Fruit fly (Drosophila melanogaster) whole organism, prepupa: ENCODE measurements around the gene CG42237.

Experiments
- Blimp-1 ChIP-seq: fragments of 200-800 bp; sonication (Bioruptor generic); optimal IDR thresholded peaks from 3 replicates; lab custom pipeline; 2017; ENCODE audit warnings: missing biosample characterization, missing genetic modification characterization, mild to moderate bottlenecking, moderate library complexity, missing genetic modification reagents
- CG10631 ChIP-seq: fragments of 200-800 bp; sonication (Bioruptor generic); optimal IDR thresholded peaks from 2 replicates; lab custom pipeline; 2016; ENCODE audit warnings: missing biosample characterization, missing genetic modification characterization
- CG11294 ChIP-seq: fragments of 200-800 bp; sonication (Bioruptor generic); IDR thresholded peaks from 2 replicates; pipeline ENCODE4 v1.3.6; 2022; ENCODE audit warnings: missing biosample characterization, missing genetic modification characterization
- CG11762 ChIP-seq: fragments of 200-800 bp; sonication (Bioruptor generic); optimal IDR thresholded peaks from 3 replicates; lab custom pipeline; 2016; ENCODE audit warnings: missing biosample characterization, missing genetic modification characterization; ENCODE audit not compliant: insufficient read depth
- CG15336 ChIP-seq: fragments of 200-800 bp; sonication (Bioruptor generic); IDR thresholded peaks from 2 replicates; pipeline ENCODE4 v1.3.6; 2022; ENCODE audit warnings: missing biosample characterization, missing genetic modification characterization
- CG16779 ChIP-seq: fragments of 200-800 bp; sonication (Bioruptor generic); optimal IDR thresholded peaks from 3 replicates; lab custom pipeline; 2017; ENCODE audit warnings: missing biosample characterization, mild to moderate bottlenecking, missing genetic modification characterization
- CG31627 ChIP-seq: fragments of 200-800 bp; sonication (Bioruptor generic); optimal IDR thresholded peaks from 3 replicates; lab custom pipeline; 2016; ENCODE audit warnings: missing biosample characterization, missing genetic modification characterization
- CG32006 ChIP-seq: fragments of 200-800 bp; sonication (Bioruptor generic); optimal IDR thresholded peaks from 3 replicates; lab custom pipeline; 2017; ENCODE audit warnings: missing biosample characterization, mild to moderate bottlenecking, missing genetic modification characterization
- CG34406 ChIP-seq: fragments of 200-800 bp; sonication (Bioruptor generic); optimal IDR thresholded peaks from 3 replicates; lab custom pipeline; 2016; ENCODE audit warnings: missing biosample characterization, missing genetic modification characterization
- CG3919 ChIP-seq: fragments of 200-800 bp; sonication (Bioruptor generic); optimal IDR thresholded peaks from 3 replicates; lab custom pipeline; 2016; ENCODE audit warnings: missing biosample characterization, missing genetic modification characterization
- CG4318 ChIP-seq: fragments of 200-800 bp; sonication (Bioruptor generic); optimal IDR thresholded peaks from 3 replicates; lab custom pipeline; 2017; ENCODE audit warnings: missing biosample characterization, mild to moderate bottlenecking, missing genetic modification characterization
- CG6792 ChIP-seq: fragments of 200-800 bp; sonication (Bioruptor generic); optimal IDR thresholded peaks from 3 replicates; lab custom pipeline; 2016; ENCODE audit warnings: missing biosample characterization, missing genetic modification characterization
- CG6854 ChIP-seq: fragments of 200-800 bp; sonication (Bioruptor generic); optimal IDR thresholded peaks from 2 replicates; lab custom pipeline; 2017; ENCODE audit warnings: missing biosample characterization, mild to moderate bottlenecking, missing genetic modification characterization
- CG7368 ChIP-seq: fragments of 200-800 bp; sonication (Bioruptor generic); optimal IDR thresholded peaks from 3 replicates; lab custom pipeline; 2016; ENCODE audit warnings: missing biosample characterization, missing genetic modification characterization
- CG8119 ChIP-seq: fragments of 200-800 bp; sonication (Bioruptor generic); IDR thresholded peaks from 3 replicates; pipeline ENCODE4 v1.3.6; 2022; ENCODE audit warnings: missing biosample characterization, missing genetic modification characterization
- CG8632 ChIP-seq: fragments of 200-800 bp; sonication (Bioruptor generic); optimal IDR thresholded peaks from 3 replicates; lab custom pipeline; 2016; ENCODE audit warnings: missing biosample characterization, missing genetic modification characterization
- CG9139 ChIP-seq: fragments of 200-800 bp; sonication (Bioruptor generic); optimal IDR thresholded peaks from 3 replicates; lab custom pipeline; 2017; ENCODE audit warnings: missing biosample characterization, mild to moderate bottlenecking, missing genetic modification characterization
- Eip78C ChIP-seq: fragments of 200-800 bp; sonication (Bioruptor generic); peaks from one replicate; lab custom pipeline; 2016; ENCODE audit warnings: missing biosample characterization, missing genetic modification characterization
- Eip93F ChIP-seq: fragments of 200-800 bp; sonication (Bioruptor generic); optimal IDR thresholded peaks from 2 replicates; lab custom pipeline; 2016; ENCODE audit warnings: missing biosample characterization, mild to moderate bottlenecking, missing genetic modification characterization
- Ets21C ChIP-seq: fragments of 200-800 bp; sonication (Bioruptor generic); optimal IDR thresholded peaks from 3 replicates; lab custom pipeline; 2016; ENCODE audit warnings: missing biosample characterization, missing genetic modification characterization
- Ets96B ChIP-seq: fragments of 200-800 bp; optimal IDR thresholded peaks from 2 replicates; lab custom pipeline; 2019; ENCODE audit warnings: missing biosample characterization, mild to moderate bottlenecking, missing genetic modification characterization, moderate library complexity
- Gug ChIP-seq: fragments of 200-800 bp; sonication (Bioruptor generic); IDR thresholded peaks from 2 replicates; pipeline ENCODE4 v1.3.6; 2022; ENCODE audit warnings: missing biosample characterization, missing genetic modification characterization
- Hr39 ChIP-seq: fragments of 200-800 bp; sonication (Bioruptor generic); optimal IDR thresholded peaks from 2 replicates; lab custom pipeline; 2016; ENCODE audit warnings: missing biosample characterization, missing genetic modification characterization
- Hr4 ChIP-seq: fragments of 200-800 bp; sonication (Bioruptor generic); optimal IDR thresholded peaks from 3 replicates; lab custom pipeline; 2016; ENCODE audit warnings: missing biosample characterization, missing genetic modification characterization
- Lpt ChIP-seq: fragments of 200-800 bp; sonication (Bioruptor generic); optimal IDR thresholded peaks from 3 replicates; lab custom pipeline; 2016; ENCODE audit warnings: missing biosample characterization, missing genetic modification characterization
- Sox102F ChIP-seq: fragments of 200-800 bp; sonication (Bioruptor generic); optimal IDR thresholded peaks from 2 replicates; lab custom pipeline; 2016; ENCODE audit warnings: missing biosample characterization, mild to moderate bottlenecking, missing genetic modification characterization
- Sox14 ChIP-seq: fragments of 200-800 bp; sonication (Bioruptor generic); optimal IDR thresholded peaks from 3 replicates; lab custom pipeline; 2016; ENCODE audit warnings: missing biosample characterization, missing genetic modification characterization
- achi ChIP-seq: fragments of 200-800 bp; sonication (Bioruptor generic); optimal IDR thresholded peaks from 3 replicates; lab custom pipeline; 2016; ENCODE audit warnings: missing biosample characterization, missing genetic modification characterization
- acj6 ChIP-seq: fragments of 200-800 bp; sonication (Bioruptor generic); optimal IDR thresholded peaks from 3 replicates; lab custom pipeline; 2016; ENCODE audit warnings: missing biosample characterization, missing genetic modification characterization
- cyc ChIP-seq: fragments of 200-800 bp; sonication (Bioruptor generic); optimal IDR thresholded peaks from 3 replicates; lab custom pipeline; 2016; ENCODE audit warnings: missing biosample characterization, missing genetic modification characterization
- dsx ChIP-seq: fragments of 200-800 bp; optimal IDR thresholded peaks from 3 replicates; lab custom pipeline; 2019; ENCODE audit warnings: missing biosample characterization, mild to moderate bottlenecking, missing genetic modification characterization, moderate library complexity; ENCODE audit not compliant: poor library complexity, severe bottlenecking
- fd59A ChIP-seq: fragments of 200-800 bp; sonication (Bioruptor generic); optimal IDR thresholded peaks from 2 replicates; lab custom pipeline; 2017; ENCODE audit warnings: missing biosample characterization, mild to moderate bottlenecking, missing genetic modification characterization, missing genetic modification reagents
- fd85E ChIP-seq: fragments of 200-800 bp; sonication (Bioruptor generic); optimal IDR thresholded peaks from 3 replicates; lab custom pipeline; 2016; ENCODE audit warnings: missing biosample characterization, missing genetic modification characterization
- fkh ChIP-seq: fragments of 200-800 bp; sonication (Bioruptor generic); optimal IDR thresholded peaks from 3 replicates; lab custom pipeline; 2017; ENCODE audit warnings: missing biosample characterization, mild to moderate bottlenecking, missing genetic modification characterization, moderate library complexity
- lz ChIP-seq: fragments of 200-800 bp; sonication (Bioruptor generic); optimal IDR thresholded peaks from 3 replicates; lab custom pipeline; 2016; ENCODE audit warnings: missing biosample characterization, missing genetic modification characterization
- net ChIP-seq: fragments of 200-800 bp; sonication (Bioruptor generic); optimal IDR thresholded peaks from 3 replicates; lab custom pipeline; 2016; ENCODE audit warnings: missing biosample characterization, missing genetic modification characterization
- pdm3 ChIP-seq: fragments of 200-800 bp; sonication (Bioruptor generic); optimal IDR thresholded peaks from 3 replicates; lab custom pipeline; 2016; ENCODE audit warnings: missing biosample characterization, missing genetic modification characterization
- salr ChIP-seq, 2 experiments: fragments of 200-800 bp; sonication (Bioruptor generic); optimal IDR thresholded peaks; 3 replicates each; lab custom pipeline; 2016 to 2018; ENCODE audit warnings: missing biosample characterization in 2 of 2, missing genetic modification characterization in 2 of 2, mild to moderate bottlenecking in 1 of 2
- spab ChIP-seq: fragments of 200-800 bp; sonication (Bioruptor generic); optimal IDR thresholded peaks from 2 replicates; lab custom pipeline; 2017; ENCODE audit warnings: missing biosample characterization, mild to moderate bottlenecking, missing genetic modification characterization, missing genetic modification reagents
- svp ChIP-seq: fragments of 200-800 bp; sonication (Bioruptor generic); peaks from one replicate; lab custom pipeline; 2016; ENCODE audit warnings: missing biosample characterization, missing genetic modification characterization
- topi ChIP-seq: fragments of 200-800 bp; sonication (Bioruptor generic); optimal IDR thresholded peaks from 3 replicates; lab custom pipeline; 2016; ENCODE audit warnings: missing biosample characterization, missing genetic modification characterization
- vri ChIP-seq: fragments of 200-800 bp; sonication (Bioruptor generic); optimal IDR thresholded peaks from 3 replicates; lab custom pipeline; 2016; ENCODE audit warnings: missing biosample characterization, mild to moderate bottlenecking, missing genetic modification characterization

CG42237 gene

DNA sequence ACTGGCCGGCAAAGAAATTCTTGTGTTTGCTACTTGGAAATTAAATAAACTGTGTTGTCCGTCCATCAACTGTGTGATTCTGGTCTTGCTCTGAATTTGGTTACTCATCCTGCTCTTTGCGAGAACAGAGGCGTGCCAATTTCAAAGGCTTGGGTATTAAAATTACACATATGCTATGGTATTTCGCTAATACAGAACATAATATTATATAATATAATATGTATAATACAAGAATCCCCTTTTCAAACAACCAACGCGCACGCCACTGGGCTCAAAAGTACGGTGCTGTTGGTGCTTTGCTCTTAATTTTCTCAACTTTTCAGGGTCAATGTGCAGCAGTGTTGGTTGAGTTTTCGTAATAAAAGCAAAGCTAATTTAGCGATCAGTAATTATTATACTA is 15.0 kb upstream of the CG42237 start (continued):
- TF ChIP-seq CG4318 (GFP tag; lab: Kevin White, UChicago) (no peak), topi (GFP tag; lab: Kevin White, UChicago) (peak; percentile 73), CG8632 (peak; percentile 64), CG11294 (GFP tag; lab: Robert Waterston, UW) (peak; percentile 56; the same call in 1 of the 2 replicates), svp (GFP tag; lab: Kevin White, UChicago) (peak; percentile 84), CG32006 (GFP tag; lab: Kevin White, UChicago) (peak; percentile 64), CG9139 (no peak), Ets96B (tag; lab: Kevin White, UChicago) (peak; percentile 48), salr (GFP tag; optimal IDR thresholded peaks at IDR 0.05; lab: Kevin White, UChicago) (peak in 1 of 2 experiments; percentile 8), CG11762 (GFP tag; lab: Kevin White, UChicago) (no peak), Blimp-1 (peak; percentile 48), CG3919 (peak; percentile 62), CG6854 (peak; percentile 63), CG16779 (tag; lab: Kevin White, UChicago) (no peak), CG15336 (GFP tag; lab: Robert Waterston, UW) (peak; percentile 65), Lpt (GFP tag; lab: Kevin White, UChicago) (peak; percentile 1), CG8119 (GFP tag; lab: Robert Waterston, UW) (peak; percentile 55), Eip78C (GFP tag; lab: Kevin White, UChicago) (peak; percentile 50), fd85E (no peak), CG6792 (GFP tag; lab: Kevin White, UChicago) (peak; percentile 44), Hr4 (GFP tag; lab: Kevin White, UChicago) (no peak), Sox14 (peak; percentile 24), Hr39 (peak; percentile 46), Sox102F (GFP tag; lab: Kevin White, UChicago) (peak; percentile 59), CG34406 (GFP tag; lab: Kevin White, UChicago) (peak; percentile 72), fd59A (GFP tag; lab: Kevin White, UChicago) (no peak), CG10631 (GFP tag; lab: Kevin White, UChicago) (peak; percentile 66), CG31627 (peak; percentile 41)

DNA sequence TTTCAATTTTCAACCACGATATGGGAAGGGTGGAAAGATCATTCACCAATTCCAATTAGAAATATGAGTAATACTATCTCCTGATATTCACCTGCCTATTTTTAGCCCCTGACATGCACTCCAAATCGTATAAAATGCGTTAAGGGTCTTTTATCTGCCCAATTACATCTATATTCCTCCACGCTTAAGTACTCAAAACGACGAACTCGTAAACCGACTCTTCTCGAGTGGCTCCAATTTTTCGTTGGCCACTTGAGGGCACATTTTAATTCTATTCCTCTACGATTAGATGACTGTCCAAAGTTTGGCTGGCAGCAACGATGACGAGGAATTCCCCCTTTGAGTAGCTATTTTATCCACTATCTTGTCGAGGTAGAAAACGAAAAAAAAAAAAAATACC is 13.1 kb upstream of the CG42237 start:
- no peak for TF ChIP-seq Eip93F
- TF ChIP-seq Eip78C (GFP tag; lab: Kevin White, UChicago), result no peak
- TF ChIP-seq, all 60 proteins: peak for 0

DNA sequence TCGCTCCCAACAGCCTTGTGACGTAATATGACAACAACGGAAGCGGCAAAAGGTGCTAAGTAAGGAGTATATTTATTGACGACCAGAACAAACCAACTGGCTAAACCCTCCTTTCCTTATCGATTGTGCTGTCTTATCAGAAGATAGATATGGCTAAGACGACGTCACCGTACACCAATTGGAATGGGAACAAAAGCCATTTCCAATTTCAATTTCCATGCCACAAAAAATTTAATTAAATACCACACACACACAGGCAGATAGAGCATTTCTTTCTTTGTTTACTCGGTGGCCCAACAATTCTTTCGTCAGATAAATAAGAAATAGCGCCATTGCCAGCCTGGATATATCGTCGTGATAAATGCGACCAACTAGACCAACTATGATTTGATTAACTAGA is 10.4 kb upstream of the CG42237 start:
- TF ChIP-seq vri (GFP tag; lab: Kevin White, UChicago) (peak; percentile 13), fkh (GFP tag; lab: Kevin White, UChicago) (peak; percentile 17), Eip78C (GFP tag; lab: Kevin White, UChicago) (no peak), CG6792 (GFP tag; lab: Kevin White, UChicago) (no peak), CG4318 (GFP tag; lab: Kevin White, UChicago) (no peak)

DNA sequence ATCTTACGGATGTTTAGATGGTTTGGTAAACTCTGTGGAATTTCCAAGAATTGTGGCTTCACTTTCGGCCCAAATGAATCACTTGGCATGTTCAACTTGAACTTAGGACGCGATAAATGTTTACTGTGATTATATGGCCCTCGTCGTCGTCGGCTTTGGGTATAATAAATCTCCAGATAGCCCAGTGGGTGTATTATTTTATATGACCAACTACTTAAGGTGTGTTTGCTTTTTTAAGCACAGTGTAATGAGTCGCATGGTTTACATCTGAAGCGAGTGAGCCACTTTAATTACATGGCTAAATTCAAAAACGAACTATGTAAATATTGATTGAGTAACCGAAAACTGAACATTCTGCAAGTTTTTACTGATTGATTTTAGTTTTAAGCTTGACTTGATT is 9.7 kb upstream of the CG42237 start:
- TF ChIP-seq Ets21C, result no peak
- no peak for TF ChIP-seq achi
- TF ChIP-seq fkh (GFP tag; lab: Kevin White, UChicago), result peak; percentile 34

DNA sequence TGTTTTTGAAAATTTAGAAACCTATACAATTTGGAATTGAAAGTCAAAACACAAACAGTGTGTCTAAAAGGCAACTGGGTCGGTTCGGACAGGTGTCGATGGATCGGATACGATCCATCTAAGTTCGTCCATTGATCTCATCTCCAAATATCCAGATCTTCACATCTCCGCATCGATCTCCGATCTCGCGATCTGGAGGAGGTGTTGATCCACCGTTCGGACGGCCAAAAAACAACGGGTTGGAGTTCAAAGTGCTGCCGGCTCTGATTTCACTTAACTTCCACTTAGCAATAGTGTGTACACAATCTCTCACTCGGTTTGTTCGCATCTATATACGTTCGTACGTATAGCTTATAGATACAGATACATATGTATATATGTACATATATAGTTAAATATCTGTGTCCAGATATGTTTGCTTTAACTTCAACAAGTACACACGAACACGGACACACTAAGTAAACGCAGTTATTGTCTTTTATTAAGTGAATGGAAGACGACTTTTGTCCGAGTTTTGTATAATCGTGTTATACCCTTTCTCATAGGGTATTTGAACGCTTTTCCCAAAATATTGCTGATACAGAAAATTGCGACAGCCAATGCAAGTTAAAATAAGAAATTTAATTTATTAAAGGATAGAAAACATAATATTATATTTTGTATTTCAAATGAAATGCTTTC is 6.6 kb upstream of the CG42237 start, which contains the start of gene Fer3HCH:
Fer3HCH (minus strand) TSS at position 51 of the 681 bp plus-strand sequence.
- TF ChIP-seq Eip78C (GFP tag; lab: Kevin White, UChicago) (peak; percentile 52), Ets96B (tag; lab: Kevin White, UChicago) (no peak), lz (GFP tag; lab: Kevin White, UChicago) (no peak), CG11762 (GFP tag; lab: Kevin White, UChicago) (no peak), CG16779 (tag; lab: Kevin White, UChicago) (no peak), net (GFP tag; lab: Kevin White, UChicago) (no peak), Blimp-1 (no peak), dsx (no peak), Hr39 (no peak), Gug (GFP tag; lab: Robert Waterston, UW) (no peak), cyc (no peak), Sox14 (no peak), CG6792 (GFP tag; lab: Kevin White, UChicago) (no peak), CG7368 (GFP tag; lab: Kevin White, UChicago) (no peak), svp (GFP tag; lab: Kevin White, UChicago) (no peak), spab (GFP tag; lab: Kevin White, UChicago) (peak; percentile 8), CG8632 (no peak), pdm3 (GFP tag; lab: Kevin White, UChicago) (no peak), CG31627 (no peak), CG9139 (no peak), acj6 (GFP tag; lab: Kevin White, UChicago) (no peak)
